Fruit fly (Drosophila melanogaster) whole organism: Measurements from ENCODE around the gene CG32650.

Source experiments
- Dll ChIP-seq: fragments of >200 bp; optimal IDR thresholded peaks from 2 replicates; lab custom pipeline; 2017
- pan ChIP-seq: fragments of >200 bp; optimal IDR thresholded peaks from 2 replicates; lab custom pipeline; 2017

- TF ChIP-seq pan (lab: Kevin White, UChicago): no peak
- TF ChIP-seq Dll: no peak
Measured at dm6 chrX:12898569-12898968, at the start of gene CG32650.
